Fruit fly (Drosophila melanogaster) whole organism, embryonic: ENCODE results near the gene stwl.

Experiments
- Antp ChIP-seq: fragments of 200-800 bp; sonication (Bioruptor generic); optimal IDR thresholded peaks from 3 replicates; lab custom pipeline; 2016; ENCODE audit warnings: missing biosample characterization, missing genetic modification characterization
- Atf3 ChIP-seq: fragments of 200-800 bp; sonication (Bioruptor generic); optimal IDR thresholded peaks from 3 replicates; lab custom pipeline; 2016; ENCODE audit warnings: missing biosample characterization, missing genetic modification characterization
- CG10959 ChIP-seq: fragments of 200-800 bp; sonication (Bioruptor generic); IDR thresholded peaks from 2 replicates; pipeline ENCODE4 v1.3.6; 2022; ENCODE audit warnings: missing biosample characterization, missing genetic modification characterization
- CG11093 ChIP-seq: fragments of 200-800 bp; sonication (Bioruptor generic); IDR thresholded peaks from 3 replicates; pipeline ENCODE4 v1.3.6; 2022; ENCODE audit warnings: missing biosample characterization, missing genetic modification characterization
- CG11695 ChIP-seq: fragments of 200-800 bp; sonication (Bioruptor generic); IDR thresholded peaks from 3 replicates; pipeline ENCODE4 v1.3.6; 2022; ENCODE audit warnings: missing biosample characterization, missing genetic modification characterization
- CG1233 ChIP-seq: fragments of 200-800 bp; sonication (Bioruptor generic); optimal IDR thresholded peaks from 4 replicates; lab custom pipeline; 2018; ENCODE audit warnings: missing biosample characterization, mild to moderate bottlenecking, missing genetic modification characterization
- CG13296 ChIP-seq: fragments of 200-800 bp; sonication (Bioruptor generic); optimal IDR thresholded peaks from 3 replicates; lab custom pipeline; 2018; ENCODE audit warnings: missing biosample characterization, mild to moderate bottlenecking, missing genetic modification characterization
- CG14050 ChIP-seq: fragments of 200-800 bp; sonication (Bioruptor generic); IDR thresholded peaks from 3 replicates; pipeline ENCODE4 v1.3.6; 2022; ENCODE audit warnings: missing biosample characterization, missing genetic modification characterization
- CG15011 ChIP-seq: fragments of 200-800 bp; sonication (Bioruptor generic); optimal IDR thresholded peaks from 3 replicates; lab custom pipeline; 2018; ENCODE audit warnings: missing biosample characterization, mild to moderate bottlenecking, missing genetic modification characterization
- CG15601 ChIP-seq: fragments of 200-800 bp; sonication (Bioruptor generic); optimal IDR thresholded peaks from 3 replicates; lab custom pipeline; 2019; ENCODE audit warnings: missing biosample characterization, mild to moderate bottlenecking, missing genetic modification characterization, moderate library complexity
- CG1647 ChIP-seq: fragments of 200-800 bp; sonication (Bioruptor generic); optimal IDR thresholded peaks from 3 replicates; lab custom pipeline; 2016; ENCODE audit warnings: missing biosample characterization, missing genetic modification characterization
- CG17359 ChIP-seq: fragments of 200-800 bp; sonication (Bioruptor generic); optimal IDR thresholded peaks from 3 replicates; lab custom pipeline; 2018; ENCODE audit warnings: missing biosample characterization, mild to moderate bottlenecking, missing genetic modification characterization, moderate library complexity
- CG17361 ChIP-seq: fragments of 200-800 bp; sonication (Bioruptor generic); IDR thresholded peaks from 3 replicates; pipeline ENCODE4 v1.3.6; 2022; ENCODE audit warnings: missing biosample characterization, missing genetic modification characterization
- CG17568 ChIP-seq: fragments of 200-800 bp; sonication (Bioruptor generic); optimal IDR thresholded peaks from 2 replicates; lab custom pipeline; 2018; ENCODE audit warnings: missing biosample characterization, mild to moderate bottlenecking, missing genetic modification characterization, moderate library complexity
- CG18262 ChIP-seq: fragments of 200-800 bp; optimal IDR thresholded peaks from 3 replicates; lab custom pipeline; 2019; ENCODE audit warnings: missing biosample characterization, mild to moderate bottlenecking, missing genetic modification characterization, moderate library complexity
- CG1832 ChIP-seq: fragments of 200-800 bp; sonication (Bioruptor generic); optimal IDR thresholded peaks from 2 replicates; lab custom pipeline; 2017; ENCODE audit warnings: missing biosample characterization, mild to moderate bottlenecking, missing genetic modification characterization, inconsistent platforms
- CG2678 ChIP-seq: fragments of 200-800 bp; sonication (Bioruptor generic); optimal IDR thresholded peaks from 3 replicates; lab custom pipeline; 2019; ENCODE audit warnings: missing biosample characterization, mild to moderate bottlenecking, missing genetic modification characterization, moderate library complexity
- CG2712 ChIP-seq: fragments of 200-800 bp; optimal IDR thresholded peaks from 3 replicates; lab custom pipeline; 2019; ENCODE audit warnings: missing biosample characterization, mild to moderate bottlenecking, missing genetic modification characterization, moderate library complexity
- CG31441 ChIP-seq: fragments of 200-800 bp; sonication (Bioruptor generic); IDR thresholded peaks from 2 replicates; pipeline ENCODE4 v1.3.6; 2022; ENCODE audit warnings: missing biosample characterization, missing genetic modification characterization
- CG6683 ChIP-seq: fragments of 200-800 bp; sonication (Bioruptor generic); optimal IDR thresholded peaks from 2 replicates; lab custom pipeline; 2017; ENCODE audit warnings: missing biosample characterization, mild to moderate bottlenecking, missing genetic modification characterization, missing genetic modification reagents
- CG7786 ChIP-seq: fragments of 200-800 bp; sonication (Bioruptor generic); optimal IDR thresholded peaks from 2 replicates; lab custom pipeline; 2016; ENCODE audit warnings: missing biosample characterization, missing genetic modification characterization
- CG7839 ChIP-seq: fragments of 200-800 bp; sonication (Bioruptor generic); optimal IDR thresholded peaks from 3 replicates; lab custom pipeline; 2018; ENCODE audit warnings: missing biosample characterization, mild to moderate bottlenecking, missing genetic modification characterization, moderate library complexity
- CG7987 ChIP-seq: fragments of 200-800 bp; sonication (Bioruptor generic); optimal IDR thresholded peaks from 2 replicates; lab custom pipeline; 2018; ENCODE audit warnings: missing biosample characterization, mild to moderate bottlenecking, missing genetic modification characterization, moderate library complexity
- CG8281 ChIP-seq: fragments of 200-800 bp; sonication (Bioruptor generic); optimal IDR thresholded peaks from 2 replicates; lab custom pipeline; 2018; ENCODE audit warnings: missing biosample characterization, mild to moderate bottlenecking, missing genetic modification characterization, moderate library complexity
- CG8290 ChIP-seq, 3 experiments: fragments of 200-800 bp; sonication (Bioruptor generic); optimal IDR thresholded peaks; 2 replicates each; lab custom pipeline; 2016 to 2019; ENCODE audit warnings: missing biosample characterization in 3 of 3, missing genetic modification characterization in 3 of 3, mild to moderate bottlenecking in 2 of 3, moderate library complexity in 1 of 3
- CG8359 ChIP-seq: fragments of 200-800 bp; sonication (Bioruptor generic); optimal IDR thresholded peaks from 2 replicates; lab custom pipeline; 2017; ENCODE audit warnings: missing biosample characterization, mild to moderate bottlenecking, missing genetic modification characterization, borderline replicate concordance
- D ChIP-seq, 2 experiments: fragments of 200-800 bp in 1 of 2; fragments of >200 bp in 1 of 2; sonication (Bioruptor generic) in 1 of 2; optimal IDR thresholded peaks; 2 replicates in 1 of 2; 3 replicates in 1 of 2; lab custom pipeline; 2017; ENCODE audit warnings: mild to moderate bottlenecking in 1 of 2, missing biosample characterization in 1 of 2, missing genetic modification characterization in 1 of 2, missing genetic modification reagents in 1 of 2
- Eip74EF ChIP-seq, 2 experiments: fragments of 200-800 bp in 1 of 2; fragments of >200 bp in 1 of 2; sonication (Bioruptor generic) in 1 of 2; optimal IDR thresholded peaks; 2 replicates each; lab custom pipeline; 2017 to 2019; ENCODE audit warnings: missing biosample characterization in 2 of 2, missing genetic modification characterization in 2 of 2, mild to moderate bottlenecking in 1 of 2, moderate library complexity in 1 of 2
- Fer1 ChIP-seq: fragments of 200-800 bp; sonication (Bioruptor generic); optimal IDR thresholded peaks from 2 replicates; lab custom pipeline; 2017; ENCODE audit warnings: missing biosample characterization, mild to moderate bottlenecking, missing genetic modification characterization
- Hey ChIP-seq: fragments of 200-800 bp; sonication (Bioruptor generic); optimal IDR thresholded peaks from 3 replicates; lab custom pipeline; 2018; ENCODE audit warnings: missing biosample characterization, mild to moderate bottlenecking, missing genetic modification characterization
- Side ChIP-seq: fragments of 200-800 bp; sonication (Bioruptor generic); optimal IDR thresholded peaks from 2 replicates; lab custom pipeline; 2016; ENCODE audit warnings: missing biosample characterization, missing genetic modification characterization
- Sox102F ChIP-seq: fragments of 200-800 bp; sonication (Bioruptor generic); optimal IDR thresholded peaks from 2 replicates; lab custom pipeline; 2018; ENCODE audit warnings: missing biosample characterization, mild to moderate bottlenecking, missing genetic modification characterization, moderate library complexity
- Sry-δ ChIP-seq: fragments of 200-800 bp; sonication (Bioruptor generic); optimal IDR thresholded peaks from 2 replicates; lab custom pipeline; 2016; ENCODE audit warnings: missing biosample characterization, missing genetic modification characterization
- Xrp1 ChIP-seq: fragments of 200-800 bp; sonication (Bioruptor generic); IDR thresholded peaks from 2 replicates; pipeline ENCODE4 v1.3.6; 2022; ENCODE audit warnings: missing biosample characterization, missing genetic modification characterization
- ap ChIP-seq: fragments of 200-800 bp; sonication (Bioruptor generic); IDR thresholded peaks from 2 replicates; pipeline ENCODE4 v1.3.6; 2022; ENCODE audit warnings: missing biosample characterization, missing genetic modification characterization
- cg ChIP-seq: fragments of 200-800 bp; sonication (Bioruptor generic); optimal IDR thresholded peaks from 3 replicates; lab custom pipeline; 2019; ENCODE audit warnings: missing biosample characterization, mild to moderate bottlenecking, missing genetic modification characterization, moderate library complexity
- fd102C ChIP-seq: fragments of 200-800 bp; sonication (Bioruptor generic); optimal IDR thresholded peaks from 2 replicates; lab custom pipeline; 2018; ENCODE audit warnings: missing biosample characterization, mild to moderate bottlenecking, missing genetic modification characterization, moderate library complexity
- fd64A ChIP-seq: fragments of 200-800 bp; sonication (Bioruptor generic); optimal IDR thresholded peaks from 3 replicates; lab custom pipeline; 2018; ENCODE audit warnings: missing biosample characterization, mild to moderate bottlenecking, missing genetic modification characterization
- fd96Cb ChIP-seq: fragments of 200-800 bp; sonication (Bioruptor generic); optimal IDR thresholded peaks from 2 replicates; lab custom pipeline; 2018; ENCODE audit warnings: missing biosample characterization, mild to moderate bottlenecking, missing genetic modification characterization, moderate library complexity
- lov ChIP-seq, 2 experiments: fragments of 200-800 bp in 1 of 2; fragments of >200 bp in 1 of 2; sonication (Bioruptor generic) in 1 of 2; IDR thresholded peaks in 1 of 2; optimal IDR thresholded peaks in 1 of 2; 2 replicates in 1 of 2; 3 replicates in 1 of 2; pipeline versions ENCODE4 v1.3.6 to Lab custom; 2017 to 2022; ENCODE audit warnings: missing biosample characterization in 1 of 2, missing genetic modification characterization in 1 of 2
- nmo ChIP-seq: fragments of 200-800 bp; sonication (Bioruptor generic); optimal IDR thresholded peaks from 2 replicates; lab custom pipeline; 2018; ENCODE audit warnings: missing biosample characterization, mild to moderate bottlenecking, missing genetic modification characterization, moderate library complexity
- oc ChIP-seq: fragments of 200-800 bp; sonication (Bioruptor generic); optimal IDR thresholded peaks from 2 replicates; lab custom pipeline; 2018; ENCODE audit warnings: missing biosample characterization, mild to moderate bottlenecking, missing genetic modification characterization, moderate library complexity
- odd ChIP-seq: fragments of 200-800 bp; sonication (Bioruptor generic); optimal IDR thresholded peaks from 2 replicates; lab custom pipeline; 2017; ENCODE audit warnings: missing biosample characterization, mild to moderate bottlenecking, missing genetic modification characterization
- pros ChIP-seq: fragments of 200-800 bp; sonication (Bioruptor generic); optimal IDR thresholded peaks from 3 replicates; lab custom pipeline; 2019; ENCODE audit warnings: missing biosample characterization, mild to moderate bottlenecking, missing genetic modification characterization, moderate library complexity
- rib ChIP-seq: fragments of 200-800 bp; sonication (Bioruptor generic); IDR thresholded peaks from 2 replicates; pipeline ENCODE4 v1.3.6; 2022; ENCODE audit warnings: missing biosample characterization, missing genetic modification characterization
- sens ChIP-seq: fragments of 200-800 bp; sonication (Bioruptor generic); peaks from one replicate; lab custom pipeline; 2016; ENCODE audit warnings: missing biosample characterization, missing genetic modification characterization
- seq ChIP-seq: fragments of 200-800 bp; sonication (Bioruptor generic); IDR thresholded peaks from 2 replicates; pipeline ENCODE4 v1.3.6; 2022; ENCODE audit warnings: missing biosample characterization, missing genetic modification characterization
- zfh1 ChIP-seq: fragments of 200-800 bp; sonication (Bioruptor generic); IDR thresholded peaks from 3 replicates; pipeline ENCODE4 v1.3.6; 2022; ENCODE audit warnings: missing biosample characterization, missing genetic modification characterization

The stwl gene

DNA sequence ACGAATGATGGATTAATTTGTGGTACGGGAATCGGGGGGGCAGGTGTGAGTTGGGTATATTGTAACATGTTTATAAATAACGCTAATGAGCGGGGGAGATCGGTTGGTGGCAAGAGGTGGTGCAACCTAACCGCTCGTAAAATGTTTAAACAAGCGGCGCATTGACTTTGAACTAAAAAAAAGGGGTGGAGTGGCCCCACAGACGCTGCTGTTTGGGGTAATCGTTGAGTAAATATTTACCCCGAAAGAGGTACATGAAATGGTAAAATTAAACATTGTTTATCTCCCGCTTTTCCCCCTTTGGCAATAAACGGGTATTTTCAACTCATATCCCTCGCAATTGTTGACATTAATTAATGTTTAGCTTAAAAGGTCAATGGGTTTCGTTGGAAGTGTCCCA is 43.6 kb downstream of the stwl start (continued):
- TF ChIP-seq oc (tag; lab: Kevin White, UChicago) (peak; percentile 64), Hey (tag; lab: Kevin White, UChicago) (peak; percentile 49), rib (0 out of 2 replicates have a peak, but pooled peaks have one; percentile 49), CG17359 (peak; percentile 55), CG15601 (tag; lab: Kevin White, UChicago) (peak; percentile 91), CG14050 (GFP tag; lab: Robert Waterston, UW) (peak; percentile 48; the same call in 1 of the 3 replicates), CG7786 (GFP tag; lab: Kevin White, UChicago) (no peak), Sry-δ (no peak), CG1233 (peak; percentile 61), fd96Cb (tag; lab: Kevin White, UChicago) (peak; percentile 21), CG11695 (GFP tag; lab: Robert Waterston, UW) (0 out of 3 replicates have a peak, but pooled peaks have one; percentile 32), CG17361 (GFP tag; lab: Robert Waterston, UW) (peak; percentile 52; the same call in 2 of the 3 replicates), CG1832 (GFP tag; lab: Kevin White, UChicago) (no peak), fd64A (GFP tag; lab: Kevin White, UChicago) (peak; percentile 94), CG17568 (peak; percentile 85), Fer1 (GFP tag; lab: Kevin White, UChicago) (peak; percentile 42), CG2678 (peak; percentile 67), CG8281 (tag; lab: Kevin White, UChicago) (peak; percentile 41), CG15011 (GFP tag; lab: Kevin White, UChicago) (peak; percentile 49), ap (GFP tag; lab: Robert Waterston, UW) (no peak), Side (GFP tag; lab: Kevin White, UChicago) (peak; percentile 35), seq (GFP tag; lab: Robert Waterston, UW) (peak; percentile 8; the same call in 1 of the 2 replicates), CG11093 (GFP tag; lab: Robert Waterston, UW) (no peak), sens (GFP tag; lab: Kevin White, UChicago) (peak; percentile 80), CG8359 (GFP tag; lab: Kevin White, UChicago) (peak; percentile 72), Antp (GFP tag; lab: Kevin White, UChicago) (peak; percentile 2), pros (GFP tag; lab: Kevin White, UChicago) (peak; percentile 38), CG8290 (GFP tag; optimal IDR thresholded peaks at IDR 0.05; lab: Kevin White, UChicago) (no peak), CG8290 (tag; optimal IDR thresholded peaks at IDR 0.05; lab: Kevin White, UChicago) (peak; percentile 44 to 84), cg (GFP tag; lab: Kevin White, UChicago) (no peak), Xrp1 (GFP tag; lab: Robert Waterston, UW) (peak; percentile 67), CG1647 (GFP tag; lab: Kevin White, UChicago) (peak; percentile 16), Eip74EF (GFP tag; optimal IDR thresholded peaks at IDR 0.05; lab: Kevin White, UChicago) (peak in 1 of 2 experiments; percentile 70), Sox102F (GFP tag; lab: Kevin White, UChicago) (peak; percentile 51), CG31441 (GFP tag; lab: Robert Waterston, UW) (peak; percentile 79), CG2712 (tag; lab: Kevin White, UChicago) (peak; percentile 71), odd (peak; percentile 88), D (optimal IDR thresholded peaks at IDR 0.05; lab: Kevin White, UChicago) (no peak), D (GFP tag; optimal IDR thresholded peaks at IDR 0.05; lab: Kevin White, UChicago) (peak; percentile 65), nmo (GFP tag; lab: Kevin White, UChicago) (peak; percentile 16), CG13296 (GFP tag; lab: Kevin White, UChicago) (peak; percentile 53), fd102C (GFP tag; lab: Kevin White, UChicago) (no peak), CG7839 (peak; percentile 31), CG7987 (GFP tag; lab: Kevin White, UChicago) (peak; percentile 10), CG10959 (GFP tag; lab: Robert Waterston, UW) (no peak), zfh1 (peak; percentile 71; the same call in 2 of the 3 replicates), Atf3 (GFP tag; lab: Kevin White, UChicago) (no peak), lov (optimal IDR thresholded peaks at IDR 0.05; lab: Kevin White, UChicago) (no peak), lov (GFP tag; IDR thresholded peaks at IDR 0.05; lab: Robert Waterston, UW) (0 out of 3 replicates have a peak, but pooled peaks have one; percentile 33), CG18262 (tag; lab: Kevin White, UChicago) (peak; percentile 73), CG6683 (GFP tag; lab: Kevin White, UChicago) (peak; percentile 28)
